Fruit fly (Drosophila melanogaster) whole organism, embryonic: ENCODE results near the gene pes.
A peak's percentile ranks its signal among the peaks of the same experiment; 100 is the strongest.

ENCODE experiments used
- B-H1 ChIP-seq: fragments of 200-800 bp; sonication (Bioruptor generic); IDR thresholded peaks from 3 replicates; pipeline ENCODE4 v1.3.6; 2022; ENCODE audit warnings: missing biosample characterization, missing genetic modification characterization
- B-H2 ChIP-seq: fragments of 200-800 bp; sonication (Bioruptor generic); optimal IDR thresholded peaks from 2 replicates; lab custom pipeline; 2018; ENCODE audit warnings: missing biosample characterization, mild to moderate bottlenecking, missing genetic modification characterization
- CG10209 ChIP-seq: fragments of 200-800 bp; sonication (Bioruptor generic); optimal IDR thresholded peaks from 3 replicates; lab custom pipeline; 2017; ENCODE audit warnings: missing biosample characterization, mild to moderate bottlenecking, missing genetic modification characterization, missing genetic modification reagents
- CG12071 ChIP-seq: fragments of 200-800 bp; sonication (Bioruptor generic); optimal IDR thresholded peaks from 3 replicates; lab custom pipeline; 2018; ENCODE audit warnings: missing biosample characterization, mild to moderate bottlenecking, missing genetic modification characterization
- CG1233 ChIP-seq: fragments of 200-800 bp; sonication (Bioruptor generic); optimal IDR thresholded peaks from 4 replicates; lab custom pipeline; 2018; ENCODE audit warnings: missing biosample characterization, mild to moderate bottlenecking, missing genetic modification characterization
- CG13624 ChIP-seq: fragments of 200-800 bp; sonication (Bioruptor generic); optimal IDR thresholded peaks from 2 replicates; lab custom pipeline; 2016; ENCODE audit warnings: missing biosample characterization, missing genetic modification characterization
- CG13775 ChIP-seq: fragments of 200-800 bp; sonication (Bioruptor generic); optimal IDR thresholded peaks from 3 replicates; lab custom pipeline; 2017; ENCODE audit warnings: missing biosample characterization, mild to moderate bottlenecking, missing genetic modification characterization
- CG14965 ChIP-seq: fragments of 200-800 bp; sonication (Bioruptor generic); optimal IDR thresholded peaks from 2 replicates; lab custom pipeline; 2016; ENCODE audit warnings: missing biosample characterization, missing genetic modification characterization, borderline replicate concordance
- CG15696 ChIP-seq: fragments of 200-800 bp; sonication (Bioruptor generic); optimal IDR thresholded peaks from 2 replicates; lab custom pipeline; 2019; ENCODE audit warnings: missing biosample characterization, mild to moderate bottlenecking, missing genetic modification characterization, moderate library complexity
- CG17912 ChIP-seq: fragments of 200-800 bp; sonication (Bioruptor generic); optimal IDR thresholded peaks from 2 replicates; lab custom pipeline; 2018; ENCODE audit warnings: missing biosample characterization, mild to moderate bottlenecking, missing genetic modification characterization
- CG4404 ChIP-seq: fragments of 200-800 bp; sonication (Bioruptor generic); IDR thresholded peaks from 2 replicates; pipeline ENCODE4 v1.3.6; 2022; ENCODE audit warnings: missing biosample characterization, missing genetic modification characterization
- CG8281 ChIP-seq: fragments of 200-800 bp; sonication (Bioruptor generic); optimal IDR thresholded peaks from 2 replicates; lab custom pipeline; 2018; ENCODE audit warnings: missing biosample characterization, mild to moderate bottlenecking, missing genetic modification characterization, moderate library complexity
- CG9797 ChIP-seq: fragments of 200-800 bp; sonication (Bioruptor generic); optimal IDR thresholded peaks from 3 replicates; lab custom pipeline; 2018; ENCODE audit warnings: missing biosample characterization, mild to moderate bottlenecking, missing genetic modification characterization
- E2f1 ChIP-seq: fragments of 200-800 bp; sonication (Bioruptor generic); IDR thresholded peaks from 2 replicates; pipeline ENCODE4 v1.3.6; 2022; ENCODE audit warnings: missing biosample characterization, missing genetic modification characterization
- GATAe ChIP-seq: fragments of 200-800 bp; sonication (Bioruptor generic); conservative IDR thresholded peaks from 2 replicates; pipeline ENCODE4 v1.3.6; 2022; ENCODE audit warnings: missing biosample characterization, missing genetic modification characterization
- Gug ChIP-seq: fragments of 200-800 bp; sonication (Bioruptor generic); IDR thresholded peaks from 4 replicates; pipeline ENCODE4 v1.3.6; 2022; ENCODE audit warnings: missing biosample characterization, missing genetic modification characterization
- H15 ChIP-seq: fragments of 200-800 bp; sonication (Bioruptor generic); IDR thresholded peaks from 3 replicates; pipeline ENCODE4 v1.3.6; 2022; ENCODE audit warnings: missing biosample characterization, missing genetic modification characterization
- HLH54F ChIP-seq: fragments of 200-800 bp; sonication (Bioruptor generic); optimal IDR thresholded peaks from 3 replicates; lab custom pipeline; 2016; ENCODE audit warnings: missing biosample characterization, missing genetic modification characterization
- HmgZ ChIP-seq: fragments of 200-800 bp; sonication (Bioruptor generic); optimal IDR thresholded peaks from 2 replicates; lab custom pipeline; 2018; ENCODE audit warnings: missing biosample characterization, mild to moderate bottlenecking, missing genetic modification characterization
- Hr51 ChIP-seq, 2 experiments: fragments of 200-800 bp; sonication (Bioruptor generic); optimal IDR thresholded peaks; 2 replicates in 1 of 2; 3 replicates in 1 of 2; lab custom pipeline; 2016 to 2018; ENCODE audit warnings: missing biosample characterization in 2 of 2, missing genetic modification characterization in 2 of 2, mild to moderate bottlenecking in 1 of 2, moderate library complexity in 1 of 2
- Lpt ChIP-seq: fragments of >200 bp; optimal IDR thresholded peaks from 2 replicates; lab custom pipeline; 2018; ENCODE audit warnings: missing biosample characterization, missing genetic modification characterization
- Max ChIP-seq: fragments of 200-800 bp; sonication (Bioruptor generic); optimal IDR thresholded peaks from 2 replicates; lab custom pipeline; 2016; ENCODE audit warnings: missing biosample characterization, mild to moderate bottlenecking, missing genetic modification characterization
- NC2β ChIP-seq: fragments of 200-800 bp; sonication (Bioruptor generic); optimal IDR thresholded peaks from 2 replicates; lab custom pipeline; 2016; ENCODE audit warnings: missing biosample characterization, missing genetic modification characterization
- Neu2 ChIP-seq: fragments of 200-800 bp; sonication (Bioruptor generic); optimal IDR thresholded peaks from 3 replicates; lab custom pipeline; 2016; ENCODE audit warnings: missing biosample characterization, missing genetic modification characterization, borderline replicate concordance
- Nf-YA ChIP-seq: fragments of 200-800 bp; sonication (Bioruptor generic); IDR thresholded peaks from 2 replicates; pipeline ENCODE4 v1.3.6; 2022; ENCODE audit warnings: missing biosample characterization, missing genetic modification characterization
- Ptx1 ChIP-seq: fragments of 200-800 bp; sonication (Bioruptor generic); IDR thresholded peaks from 2 replicates; pipeline ENCODE4 v1.3.6; 2022; ENCODE audit warnings: missing biosample characterization, missing genetic modification characterization
- Side ChIP-seq: fragments of 200-800 bp; sonication (Bioruptor generic); optimal IDR thresholded peaks from 2 replicates; lab custom pipeline; 2016; ENCODE audit warnings: missing biosample characterization, missing genetic modification characterization
- Taf1 ChIP-seq: fragments of 200-800 bp; sonication (Bioruptor generic); IDR thresholded peaks from 2 replicates; pipeline ENCODE4 v1.3.6; 2022; ENCODE audit warnings: missing biosample characterization, missing genetic modification characterization
- Trl ChIP-seq, 3 experiments: fragments of >200 bp in 2 of 3; fragments of 200-800 bp in 1 of 3; sonication (Bioruptor generic) in 1 of 3; optimal IDR thresholded peaks; 2 replicates in 1 of 3; 3 replicates in 2 of 3; lab custom pipeline; 2016 to 2017; ENCODE audit warnings: missing biosample characterization in 1 of 3, missing genetic modification characterization in 1 of 3
- Xrp1 ChIP-seq: fragments of 200-800 bp; sonication (Bioruptor generic); IDR thresholded peaks from 2 replicates; pipeline ENCODE4 v1.3.6; 2022; ENCODE audit warnings: missing biosample characterization, missing genetic modification characterization
- YL-1 ChIP-seq: fragments of 200-800 bp; sonication (Bioruptor generic); optimal IDR thresholded peaks from 3 replicates; lab custom pipeline; 2017; ENCODE audit warnings: missing biosample characterization, mild to moderate bottlenecking, missing genetic modification characterization
- aop ChIP-seq: fragments of 200-800 bp; sonication (Bioruptor generic); IDR thresholded peaks from 2 replicates; pipeline ENCODE4 v1.3.6; 2022; ENCODE audit warnings: missing biosample characterization, missing genetic modification characterization
- chif ChIP-seq, 2 experiments: fragments of 200-800 bp; sonication (Bioruptor generic); optimal IDR thresholded peaks; 3 replicates each; lab custom pipeline; 2016; ENCODE audit warnings: missing biosample characterization in 2 of 2, missing genetic modification characterization in 2 of 2
- corto ChIP-seq: fragments of 200-800 bp; sonication (Bioruptor generic); optimal IDR thresholded peaks from 2 replicates; lab custom pipeline; 2016; ENCODE audit warnings: missing biosample characterization, mild to moderate bottlenecking, missing genetic modification characterization, moderate library complexity
- crol ChIP-seq: fragments of 200-800 bp; sonication (Bioruptor generic); IDR thresholded peaks from 2 replicates; pipeline ENCODE4 v1.3.6; 2022; ENCODE audit warnings: missing biosample characterization, missing genetic modification characterization
- da ChIP-seq: fragments of 200-800 bp; sonication (Bioruptor generic); optimal IDR thresholded peaks from 2 replicates; lab custom pipeline; 2016; ENCODE audit warnings: missing biosample characterization, missing genetic modification characterization
- fd102C ChIP-seq: fragments of 200-800 bp; sonication (Bioruptor generic); optimal IDR thresholded peaks from 2 replicates; lab custom pipeline; 2018; ENCODE audit warnings: missing biosample characterization, mild to moderate bottlenecking, missing genetic modification characterization, moderate library complexity
- gt ChIP-seq: fragments of 200-800 bp; sonication (Bioruptor generic); IDR thresholded peaks from 2 replicates; pipeline ENCODE4 v1.3.6; 2022; ENCODE audit warnings: missing biosample characterization, missing genetic modification characterization
- lmd ChIP-seq: fragments of 200-800 bp; sonication (Bioruptor generic); IDR thresholded peaks from 2 replicates; pipeline ENCODE4 v1.3.6; 2022; ENCODE audit warnings: missing biosample characterization, missing genetic modification characterization
- nmo ChIP-seq: fragments of 200-800 bp; sonication (Bioruptor generic); optimal IDR thresholded peaks from 2 replicates; lab custom pipeline; 2018; ENCODE audit warnings: missing biosample characterization, mild to moderate bottlenecking, missing genetic modification characterization, moderate library complexity
- otp ChIP-seq: fragments of 200-800 bp; sonication (Bioruptor generic); IDR thresholded peaks from 3 replicates; pipeline ENCODE4, ENCODE4 v1.3.6; 2022; ENCODE audit warnings: missing biosample characterization, missing genetic modification characterization
- phol ChIP-seq: fragments of 200-800 bp; sonication (Bioruptor generic); optimal IDR thresholded peaks from 3 replicates; lab custom pipeline; 2018; ENCODE audit warnings: missing biosample characterization, mild to moderate bottlenecking, missing genetic modification characterization, moderate library complexity
- ranshi ChIP-seq: fragments of 200-800 bp; sonication (Bioruptor generic); IDR thresholded peaks from 2 replicates; pipeline ENCODE4 v1.3.6; 2022; ENCODE audit warnings: missing biosample characterization, missing genetic modification characterization
- sc ChIP-seq, 3 experiments: fragments of >200 bp in 2 of 3; fragments of 200-800 bp in 1 of 3; sonication (Bioruptor generic) in 1 of 3; optimal IDR thresholded peaks; 2 replicates in 2 of 3; 3 replicates in 1 of 3; lab custom pipeline; 2017; ENCODE audit warnings: mild to moderate bottlenecking in 1 of 3, missing biosample characterization in 1 of 3, missing genetic modification characterization in 1 of 3, missing genetic modification reagents in 1 of 3
- scrt ChIP-seq: fragments of 200-800 bp; sonication (Bioruptor generic); optimal IDR thresholded peaks from 2 replicates; lab custom pipeline; 2018; ENCODE audit warnings: missing biosample characterization, mild to moderate bottlenecking, missing genetic modification characterization, moderate library complexity
- shn ChIP-seq: fragments of 200-800 bp; sonication (Bioruptor generic); optimal IDR thresholded peaks from 3 replicates; lab custom pipeline; 2016; ENCODE audit warnings: missing biosample characterization, missing genetic modification characterization
- slp2 ChIP-seq: fragments of 200-800 bp; sonication (Bioruptor generic); optimal IDR thresholded peaks from 2 replicates; lab custom pipeline; 2016; ENCODE audit warnings: missing biosample characterization, missing genetic modification characterization
- so ChIP-seq: fragments of 200-800 bp; sonication (Bioruptor generic); IDR thresholded peaks from 3 replicates; pipeline ENCODE4 v1.3.6; 2022; ENCODE audit warnings: missing biosample characterization, missing genetic modification characterization
- tll ChIP-seq, 2 experiments: fragments of 200-800 bp in 1 of 2; fragments of >200 bp in 1 of 2; sonication (Bioruptor generic) in 1 of 2; optimal IDR thresholded peaks; 2 replicates each; lab custom pipeline; 2017 to 2019; ENCODE audit warnings: missing biosample characterization in 2 of 2, missing genetic modification characterization in 2 of 2, mild to moderate bottlenecking in 1 of 2, moderate library complexity in 1 of 2
- trem ChIP-seq: fragments of 200-800 bp; optimal IDR thresholded peaks from 3 replicates; lab custom pipeline; 2019; ENCODE audit warnings: missing biosample characterization, mild to moderate bottlenecking, missing genetic modification characterization, moderate library complexity

pes gene

DNA sequence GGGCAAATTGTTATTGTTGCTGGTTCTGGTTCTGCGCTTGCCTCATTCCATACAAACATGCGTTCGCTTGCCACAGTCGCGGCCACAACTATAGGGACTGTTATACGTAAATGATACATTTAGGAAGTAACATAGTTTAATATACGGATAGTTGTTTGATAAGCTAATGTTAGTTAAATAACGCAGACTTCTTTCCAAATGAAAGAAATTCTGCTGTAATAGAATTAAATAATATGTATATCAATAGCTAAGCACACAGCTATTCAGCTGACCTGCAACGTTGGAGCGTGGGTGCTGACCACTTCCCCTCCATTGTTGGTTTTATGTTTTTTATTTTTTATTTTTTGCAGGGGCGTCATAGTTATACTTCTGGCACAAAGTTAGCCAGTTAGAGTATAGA lies 40.8 kb upstream of the pes start (continued):
- TF ChIP-seq Ptx1 (GFP tag; lab: Robert Waterston, UW), result peak; percentile 72
- TF ChIP-seq sc (optimal IDR thresholded peaks at IDR 0.05; lab: Kevin White, UChicago), result no peak
- peak; percentile 9 for TF ChIP-seq sc (GFP tag; optimal IDR thresholded peaks at IDR 0.05; lab: Kevin White, UChicago)
- TF ChIP-seq CG15696 (tag; lab: Kevin White, UChicago), result peak; percentile 36
- TF ChIP-seq so, result peak; percentile 82
- TF ChIP-seq CG13624, result peak; percentile 37
- TF ChIP-seq CG14965 (GFP tag; lab: Kevin White, UChicago), result no peak
- TF ChIP-seq slp2 (GFP tag; lab: Kevin White, UChicago), result no peak
- TF ChIP-seq chif (GFP tag; optimal IDR thresholded peaks at IDR 0.05; lab: Kevin White, UChicago), result peak; percentile 22 to 24
- TF ChIP-seq CG4404 (GFP tag; lab: Robert Waterston, UW), result no peak
- TF ChIP-seq ranshi (GFP tag; lab: Robert Waterston, UW), result peak; percentile 52
- TF ChIP-seq scrt, result peak; percentile 38
- peak; percentile 79 for TF ChIP-seq Xrp1 (GFP tag; lab: Robert Waterston, UW)
- peak; percentile 41 for TF ChIP-seq Side (GFP tag; lab: Kevin White, UChicago)
- TF ChIP-seq YL-1 (GFP tag; lab: Kevin White, UChicago), result no peak
- peak; percentile 15 to 77 for TF ChIP-seq Hr51 (GFP tag; optimal IDR thresholded peaks at IDR 0.05; lab: Kevin White, UChicago)
- TF ChIP-seq corto (GFP tag; lab: Kevin White, UChicago), result no peak
- peak; percentile 66; the same call in 2 of the 3 replicates for TF ChIP-seq otp (GFP tag; lab: Robert Waterston, UW)
- peak; percentile 61 for TF ChIP-seq CG10209 (GFP tag; lab: Kevin White, UChicago)
- TF ChIP-seq CG1233, result peak; percentile 50
- TF ChIP-seq E2f1 (GFP tag; lab: Robert Waterston, UW), result peak; percentile 45; the same call in 1 of the 2 replicates
- no peak for TF ChIP-seq GATAe (GFP tag; lab: Robert Waterston, UW)
- TF ChIP-seq Nf-YA, result no peak; the same call in 1 of the 2 replicates
- no peak for TF ChIP-seq CG17912 (GFP tag; lab: Kevin White, UChicago)
- TF ChIP-seq nmo (GFP tag; lab: Kevin White, UChicago), result peak; percentile 59
- no peak for TF ChIP-seq crol (GFP tag; lab: Robert Waterston, UW)
- TF ChIP-seq B-H1, result peak; percentile 43; the same call in 2 of the 3 replicates
- TF ChIP-seq CG13775 (GFP tag; lab: Kevin White, UChicago), result peak; percentile 4
- TF ChIP-seq Gug (GFP tag; lab: Robert Waterston, UW), result 0 out of 4 replicates have a peak, but pooled peaks have one; percentile 7
- TF ChIP-seq phol (tag; lab: Kevin White, UChicago), result peak; percentile 53
- TF ChIP-seq gt (GFP tag; lab: Robert Waterston, UW), result no peak
- no peak for TF ChIP-seq fd102C (GFP tag; lab: Kevin White, UChicago)
- TF ChIP-seq shn (GFP tag; lab: Kevin White, UChicago), result peak; percentile 16
- TF ChIP-seq aop (GFP tag; lab: Robert Waterston, UW), result no peak
- TF ChIP-seq lmd (GFP tag; lab: Robert Waterston, UW), result peak; percentile 67
- TF ChIP-seq da (GFP tag; lab: Kevin White, UChicago), result no peak
- TF ChIP-seq Taf1, result 0 out of 2 replicates have a peak, but pooled peaks have one; percentile 7
- peak; percentile 48 for TF ChIP-seq HmgZ (tag; lab: Kevin White, UChicago)
- peak; percentile 34 for TF ChIP-seq trem (tag; lab: Kevin White, UChicago)
- peak; percentile 61; the same call in 2 of the 3 replicates for TF ChIP-seq H15
- no peak for TF ChIP-seq CG9797 (GFP tag; lab: Kevin White, UChicago)
- TF ChIP-seq tll (GFP tag; optimal IDR thresholded peaks at IDR 0.05; lab: Kevin White, UChicago), result no peak
- TF ChIP-seq CG12071 (GFP tag; lab: Kevin White, UChicago), result peak; percentile 62
- TF ChIP-seq Trl (optimal IDR thresholded peaks at IDR 0.05; lab: Kevin White, UChicago), result no peak
- TF ChIP-seq Trl (GFP tag; optimal IDR thresholded peaks at IDR 0.05; lab: Kevin White, UChicago), result peak; percentile 49
- TF ChIP-seq Neu2 (GFP tag; lab: Kevin White, UChicago), result no peak
- no peak for TF ChIP-seq CG8281 (tag; lab: Kevin White, UChicago)
- no peak for TF ChIP-seq B-H2
- TF ChIP-seq HLH54F (GFP tag; lab: Kevin White, UChicago), result peak; percentile 20
- no peak for TF ChIP-seq NC2β
- TF ChIP-seq Lpt (GFP tag; lab: Kevin White, UChicago), result no peak
- TF ChIP-seq Max (GFP tag; lab: Kevin White, UChicago), result peak; percentile 24
